Worm (Caenorhabditis elegans) whole organism, young adult: Measurements from ENCODE around the gene pap-1.
A peak's percentile ranks its signal among the peaks of the same experiment; 100 is the strongest.

ENCODE experiments used
- B0019.2 ChIP-seq: fragments of 200-800 bp; sonication (Bioruptor generic); conservative IDR thresholded peaks from 2 replicates; pipeline ENCODE4 v1.3.6; 2022; ENCODE audit warnings: missing genetic modification reagents, missing genetic modification characterization, missing compliant biosample characterization
- B0336.3 ChIP-seq: fragments of 200-800 bp; sonication (Bioruptor generic); IDR thresholded peaks from 2 replicates; pipeline ENCODE4 v1.3.6; 2022; ENCODE audit warnings: missing genetic modification characterization, missing compliant biosample characterization
- C06A6.2 ChIP-seq: fragments of 200-800 bp; sonication (Bioruptor generic); conservative IDR thresholded peaks from 2 replicates; pipeline ENCODE4 v1.3.6; 2022; ENCODE audit warnings: missing genetic modification characterization, missing compliant biosample characterization
- C17E4.6 ChIP-seq: fragments of 200-800 bp; sonication (Bioruptor generic); IDR thresholded peaks from 2 replicates; pipeline ENCODE4 v1.3.6; 2022; ENCODE audit warnings: missing genetic modification reagents, missing genetic modification characterization, missing compliant biosample characterization
- D2030.7 ChIP-seq: fragments of 200-800 bp; sonication (Bioruptor generic); IDR thresholded peaks from 2 replicates; pipeline ENCODE4 v1.3.6; 2022; ENCODE audit warnings: missing genetic modification reagents, missing genetic modification characterization, missing compliant biosample characterization
- F22D6.2 ChIP-seq: sonication (generic microtip); optimal IDR thresholded peaks from 2 replicates; lab custom pipeline; 2016; ENCODE audit warnings: mild to moderate bottlenecking, missing genetic modification characterization, missing compliant biosample characterization
- F52B5.7 ChIP-seq: sonication (generic microtip); optimal IDR thresholded peaks from 2 replicates; lab custom pipeline; 2016; ENCODE audit warnings: mild to moderate bottlenecking, missing genetic modification characterization, missing compliant biosample characterization
- F55B11.4 ChIP-seq: sonication (generic microtip); optimal IDR thresholded peaks from 2 replicates; lab custom pipeline; 2016; ENCODE audit warnings: missing compliant biosample characterization, missing genetic modification characterization, borderline replicate concordance; ENCODE audit not compliant: insufficient read depth
- F57A8.1 ChIP-seq: fragments of 200-800 bp; sonication (Bioruptor generic); optimal IDR thresholded peaks from 2 replicates; lab custom pipeline; 2018; ENCODE audit warnings: mild to moderate bottlenecking, missing genetic modification characterization, moderate library complexity, missing compliant biosample characterization
- F57C9.4 ChIP-seq: sonication (generic microtip); optimal IDR thresholded peaks from 2 replicates; lab custom pipeline; 2017; ENCODE audit warnings: mild to moderate bottlenecking, missing genetic modification characterization, missing compliant biosample characterization
- K12H6.12 ChIP-seq: fragments of 200-800 bp; sonication (Bioruptor generic); optimal IDR thresholded peaks from 2 replicates; lab custom pipeline; 2018; ENCODE audit warnings: mild to moderate bottlenecking, missing genetic modification characterization, missing compliant biosample characterization
- T07F8.4 ChIP-seq: sonication (generic microtip); optimal IDR thresholded peaks from 2 replicates; lab custom pipeline; 2016; ENCODE audit warnings: mild to moderate bottlenecking, missing genetic modification characterization, moderate library complexity, missing compliant biosample characterization
- T26A5.8 ChIP-seq: sonication (generic microtip); optimal IDR thresholded peaks from 2 replicates; lab custom pipeline; 2016; ENCODE audit warnings: missing genetic modification characterization, missing compliant biosample characterization
- Y53F4B.3 ChIP-seq: fragments of 200-800 bp; sonication (Bioruptor generic); IDR thresholded peaks from 2 replicates; pipeline ENCODE4 v1.3.6; 2022; ENCODE audit warnings: missing genetic modification reagents, missing genetic modification characterization, missing compliant biosample characterization
- Y67H2A.10 ChIP-seq: fragments of 200-800 bp; sonication (Bioruptor generic); conservative IDR thresholded peaks from 2 replicates; pipeline ENCODE4 v1.3.6; 2022; ENCODE audit warnings: missing genetic modification reagents, missing genetic modification characterization, missing compliant biosample characterization
- Y79H2A.3 ChIP-seq: fragments of 200-800 bp; sonication (Bioruptor generic); conservative IDR thresholded peaks from 2 replicates; pipeline ENCODE4 v1.3.6; 2022; ENCODE audit warnings: missing genetic modification reagents, missing genetic modification characterization, missing compliant biosample characterization
- ZK185.1 ChIP-seq: sonication (generic microtip); optimal IDR thresholded peaks from 2 replicates; lab custom pipeline; 2016; ENCODE audit warnings: mild to moderate bottlenecking, missing genetic modification characterization, missing compliant biosample characterization; ENCODE audit not compliant: poor library complexity, severe bottlenecking
- akir-1 ChIP-seq: fragments of 200-800 bp; sonication (Bioruptor generic); optimal IDR thresholded peaks from 2 replicates; lab custom pipeline; 2018; ENCODE audit warnings: mild to moderate bottlenecking, missing genetic modification characterization, moderate library complexity, missing compliant biosample characterization
- ama-1 ChIP-seq, 3 experiments: fragments of 150-350 bp in 1 of 3; sonication (generic microtip) in 2 of 3; optimal IDR thresholded peaks; 2 replicates each; lab custom pipeline; 2014 to 2018; ENCODE audit warnings: missing biosample characterization in 2 of 3, missing genetic modification characterization in 2 of 3, missing genetic modification reagents in 2 of 3
- attf-6 ChIP-seq: fragments of 200-800 bp; sonication (Bioruptor generic); IDR thresholded peaks from 2 replicates; pipeline ENCODE4 v1.3.6; 2022; ENCODE audit warnings: missing genetic modification reagents, missing genetic modification characterization, missing compliant biosample characterization
- bed-1 ChIP-seq: fragments of 200-800 bp; sonication (Bioruptor generic); IDR thresholded peaks from 2 replicates; pipeline ENCODE4 v1.3.6; 2022; ENCODE audit warnings: missing genetic modification reagents, missing genetic modification characterization, missing compliant biosample characterization
- bed-2 ChIP-seq: fragments of 200-800 bp; sonication (Bioruptor generic); IDR thresholded peaks from 2 replicates; pipeline ENCODE4 v1.3.6; 2022; ENCODE audit warnings: missing genetic modification reagents, missing genetic modification characterization, missing compliant biosample characterization
- cebp-2 ChIP-seq: fragments of 200-800 bp; sonication (Bioruptor generic); IDR thresholded peaks from 2 replicates; pipeline ENCODE4 v1.3.6; 2022; ENCODE audit warnings: missing genetic modification characterization, missing compliant biosample characterization
- ceh-58 ChIP-seq: fragments of 200-800 bp; sonication (Bioruptor generic); IDR thresholded peaks from 2 replicates; pipeline ENCODE4 v1.3.6; 2022; ENCODE audit warnings: missing genetic modification characterization, missing compliant biosample characterization
- ceh-79 ChIP-seq: sonication (generic microtip); optimal IDR thresholded peaks from 2 replicates; lab custom pipeline; 2017; ENCODE audit warnings: mild to moderate bottlenecking, missing genetic modification characterization, missing compliant biosample characterization
- ceh-91 ChIP-seq: fragments of 200-800 bp; sonication (Bioruptor generic); IDR thresholded peaks from 2 replicates; pipeline ENCODE4 v1.3.6; 2022; ENCODE audit warnings: missing genetic modification reagents, missing genetic modification characterization, missing compliant biosample characterization
- chd-7 ChIP-seq: sonication (generic microtip); optimal IDR thresholded peaks from 2 replicates; lab custom pipeline; 2016; ENCODE audit warnings: mild to moderate bottlenecking, missing genetic modification characterization, moderate library complexity, missing compliant biosample characterization
- die-1 ChIP-seq: sonication (generic microtip); optimal IDR thresholded peaks from 2 replicates; lab custom pipeline; 2016; ENCODE audit warnings: missing genotype, mild to moderate bottlenecking, missing genetic modification characterization, missing compliant biosample characterization
- dox-1 ChIP-seq: fragments of 200-800 bp; sonication (Bioruptor generic); IDR thresholded peaks from 2 replicates; pipeline ENCODE4 v1.3.6; 2022; ENCODE audit warnings: missing genetic modification reagents, missing genetic modification characterization, missing compliant biosample characterization
- dpl-1 ChIP-seq: fragments of 150-350 bp; optimal IDR thresholded peaks from 2 replicates; lab custom pipeline; 2014; ENCODE audit warnings: missing biosample characterization, missing genetic modification reagents, missing genetic modification characterization
- egrh-3 ChIP-seq: fragments of 200-800 bp; sonication (Bioruptor generic); IDR thresholded peaks from 2 replicates; pipeline ENCODE4 v1.3.6; 2022; ENCODE audit warnings: missing genetic modification reagents, missing genetic modification characterization, missing compliant biosample characterization
- gei-17 ChIP-seq: fragments of 200-800 bp; sonication (Bioruptor generic); optimal IDR thresholded peaks from 2 replicates; lab custom pipeline; 2018; ENCODE audit warnings: mild to moderate bottlenecking, missing genetic modification characterization, missing compliant biosample characterization
- him-1 ChIP-seq: sonication (generic microtip); optimal IDR thresholded peaks from 2 replicates; lab custom pipeline; 2016; ENCODE audit warnings: missing genotype, missing genetic modification reagents, missing genetic modification characterization, missing compliant biosample characterization
- hlh-12 ChIP-seq: sonication (generic microtip); optimal IDR thresholded peaks from 2 replicates; lab custom pipeline; 2016; ENCODE audit warnings: missing genetic modification characterization, missing compliant biosample characterization
- hrde-1 ChIP-seq: sonication (generic microtip); optimal IDR thresholded peaks from 2 replicates; lab custom pipeline; 2016; ENCODE audit warnings: missing genetic modification characterization, mild to moderate bottlenecking, missing compliant biosample characterization, moderate library complexity, missing genotype, missing genetic modification reagents, borderline replicate concordance
- lin-54 ChIP-seq: fragments of 200-800 bp; sonication (Bioruptor generic); optimal IDR thresholded peaks from 2 replicates; lab custom pipeline; 2018; ENCODE audit warnings: mild to moderate bottlenecking, missing genetic modification characterization, missing compliant biosample characterization
- lir-1 ChIP-seq: fragments of 200-800 bp; sonication (Bioruptor generic); conservative IDR thresholded peaks from 2 replicates; pipeline ENCODE4 v1.3.6; 2022; ENCODE audit warnings: missing genetic modification reagents, missing genetic modification characterization, missing compliant biosample characterization
- lsl-1 ChIP-seq: fragments of 200-800 bp; sonication (Bioruptor generic); optimal IDR thresholded peaks from 2 replicates; lab custom pipeline; 2018; ENCODE audit warnings: mild to moderate bottlenecking, missing genetic modification characterization, moderate library complexity, missing compliant biosample characterization
- madf-6 ChIP-seq: fragments of 200-800 bp; sonication (Bioruptor generic); IDR thresholded peaks from 2 replicates; pipeline ENCODE4 v1.3.6; 2022; ENCODE audit warnings: missing genetic modification reagents, missing genetic modification characterization, missing compliant biosample characterization
- madf-8 ChIP-seq: fragments of 200-800 bp; sonication (Bioruptor generic); conservative IDR thresholded peaks from 2 replicates; pipeline ENCODE4 v1.3.6; 2022; ENCODE audit warnings: missing genetic modification reagents, missing genetic modification characterization, missing compliant biosample characterization
- mel-28 ChIP-seq: sonication (generic microtip); optimal IDR thresholded peaks from 2 replicates; lab custom pipeline; 2016; ENCODE audit warnings: borderline replicate concordance, mild to moderate bottlenecking, missing genetic modification characterization, missing compliant biosample characterization
- mes-4 ChIP-seq: sonication (generic microtip); optimal IDR thresholded peaks from 2 replicates; lab custom pipeline; 2016; ENCODE audit warnings: missing genotype, missing genetic modification characterization, missing compliant biosample characterization
- nfya-1 ChIP-seq: sonication (generic microtip); optimal IDR thresholded peaks from 2 replicates; lab custom pipeline; 2017; ENCODE audit warnings: antibody characterized with exemption, missing compliant biosample characterization, missing genetic modification characterization, borderline replicate concordance; ENCODE audit not compliant: insufficient read depth
- nfyb-1 ChIP-seq: fragments of 200-800 bp; sonication (Bioruptor generic); IDR thresholded peaks from 2 replicates; pipeline ENCODE4 v1.3.6; 2022; ENCODE audit warnings: missing genetic modification reagents, missing genetic modification characterization, missing compliant biosample characterization
- pha-4 ChIP-seq: fragments of 150-350 bp; sonication (generic microtip); optimal IDR thresholded peaks from 2 replicates; lab custom pipeline; 2014; ENCODE audit warnings: missing biosample characterization, missing genetic modification reagents, missing genetic modification characterization
- tbp1 ChIP-seq: fragments of 200-800 bp; sonication (Bioruptor generic); optimal IDR thresholded peaks from 2 replicates; lab custom pipeline; 2018; ENCODE audit warnings: mild to moderate bottlenecking, missing genetic modification characterization, missing compliant biosample characterization
- xnd-1 ChIP-seq: sonication (generic microtip); optimal IDR thresholded peaks from 2 replicates; lab custom pipeline; 2016; ENCODE audit warnings: missing genotype, missing genetic modification reagents, missing genetic modification characterization, missing compliant biosample characterization
- ztf-25 ChIP-seq: fragments of 200-800 bp; sonication (Bioruptor generic); IDR thresholded peaks from 2 replicates; pipeline ENCODE4 v1.3.6; 2022; ENCODE audit warnings: missing genetic modification reagents, missing genetic modification characterization, missing compliant biosample characterization
- ztf-6 ChIP-seq: fragments of 200-800 bp; sonication (Bioruptor generic); IDR thresholded peaks from 2 replicates; pipeline ENCODE4 v1.3.6; 2022; ENCODE audit warnings: missing genetic modification reagents, missing genetic modification characterization, missing compliant biosample characterization

Gene pap-1

DNA sequence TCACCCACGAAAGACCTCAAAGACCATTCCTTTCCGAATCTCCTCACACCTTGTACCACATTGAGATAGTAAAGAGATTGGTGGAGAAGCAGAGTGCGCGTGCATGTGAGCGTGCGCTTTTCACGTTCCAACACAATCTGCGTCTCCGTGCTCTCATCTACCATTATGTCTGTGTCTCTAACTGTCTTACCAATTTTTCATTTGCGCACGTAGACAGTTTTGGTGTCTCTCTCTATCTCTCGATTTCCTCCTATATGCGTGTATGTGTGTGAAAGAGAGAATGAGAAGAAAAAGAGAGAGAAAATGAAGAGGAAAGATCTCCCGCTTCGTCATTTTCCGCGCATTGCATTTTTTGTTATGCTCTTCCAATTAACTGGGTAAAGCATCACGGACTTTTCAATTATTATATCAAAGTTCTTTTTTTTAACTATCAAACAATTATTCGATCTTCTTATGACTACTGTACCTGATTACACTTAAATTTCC, 24.9 kb downstream of the pap-1 start (continued):
- no peak for TF ChIP-seq mel-28 (tag; lab: Kevin White, UChicago)
- no peak for TF ChIP-seq bed-1
- no peak for TF ChIP-seq madf-8
- no peak for TF ChIP-seq T07F8.4 (tag; lab: Kevin White, UChicago)
- peak; percentile 78; the same call in 1 of the 2 replicates for TF ChIP-seq dox-1 (GFP tag; lab: Robert Waterston, UW)
- TF ChIP-seq nfyb-1 (GFP tag; lab: Robert Waterston, UW) = peak; percentile 78
- no peak for TF ChIP-seq F57A8.1 (GFP tag; lab: Kevin White, UChicago)
- TF ChIP-seq cebp-2 (GFP tag; lab: Robert Waterston, UW) = no peak
- TF ChIP-seq attf-6 (GFP tag; lab: Robert Waterston, UW) = no peak
- TF ChIP-seq dpl-1 = no peak
- 0 out of 2 replicates have a peak, but pooled peaks have one; percentile 39 for TF ChIP-seq Y67H2A.10
- TF ChIP-seq D2030.7 (GFP tag; lab: Robert Waterston, UW) = no peak
- TF ChIP-seq F22D6.2 = no peak
- TF ChIP-seq Y79H2A.3 (GFP tag; lab: Robert Waterston, UW) = no peak
- no peak for TF ChIP-seq C17E4.6
- TF ChIP-seq ceh-58 (GFP tag; lab: Robert Waterston, UW) = no peak
- no peak for TF ChIP-seq lsl-1
- TF ChIP-seq B0019.2 (GFP tag; lab: Robert Waterston, UW) = no peak
- peak; percentile 8 for TF ChIP-seq akir-1 (GFP tag; lab: Kevin White, UChicago)
- no peak for TF ChIP-seq egrh-3
- TF ChIP-seq gei-17 (GFP tag; lab: Kevin White, UChicago) = peak; percentile 7
- 0 out of 2 replicates have a peak, but pooled peaks have one; percentile 37 for TF ChIP-seq madf-6 (GFP tag; lab: Robert Waterston, UW)
- TF ChIP-seq xnd-1 (tag; lab: Kevin White, UChicago) = no peak
- no peak for TF ChIP-seq hlh-12 (tag; lab: Kevin White, UChicago)
- no peak for TF ChIP-seq mes-4 (tag; lab: Kevin White, UChicago)
- TF ChIP-seq chd-7 (tag; lab: Kevin White, UChicago) = peak; percentile 81
- peak; percentile 17 for TF ChIP-seq F52B5.7 (tag; lab: Kevin White, UChicago)
- TF ChIP-seq nfya-1 (tag; lab: Kevin White, UChicago) = no peak
- TF ChIP-seq C06A6.2 (GFP tag; lab: Robert Waterston, UW) = peak; percentile 79
- TF ChIP-seq ZK185.1 (tag; lab: Kevin White, UChicago) = peak; percentile 83
- peak; percentile 57 for TF ChIP-seq lin-54 (GFP tag; lab: Kevin White, UChicago)
- TF ChIP-seq ztf-25 (GFP tag; lab: Robert Waterston, UW) = no peak
- no peak for TF ChIP-seq T26A5.8 (tag; lab: Kevin White, UChicago)
- no peak for TF ChIP-seq ceh-79
- TF ChIP-seq ama-1 (optimal IDR thresholded peaks at IDR 0.05; lab: Kevin White, UChicago) = no peak
- no peak for TF ChIP-seq ama-1 (GFP tag; optimal IDR thresholded peaks at IDR 0.05; lab: Kevin White, UChicago)
- peak; percentile 35 for TF ChIP-seq pha-4 (tag; lab: Kevin White, UChicago)
- peak; percentile 32; the same call in 1 of the 2 replicates for TF ChIP-seq lir-1
- peak; percentile 60 for TF ChIP-seq die-1 (tag; lab: Kevin White, UChicago)
- peak; percentile 59 for TF ChIP-seq tbp1 (GFP tag; lab: Kevin White, UChicago)
- no peak for TF ChIP-seq F57C9.4 (tag; lab: Kevin White, UChicago)
- peak; percentile 90 for TF ChIP-seq K12H6.12
- TF ChIP-seq ztf-6 (GFP tag; lab: Robert Waterston, UW) = no peak
- peak; percentile 81 for TF ChIP-seq B0336.3 (GFP tag; lab: Robert Waterston, UW)
- TF ChIP-seq bed-2 (GFP tag; lab: Robert Waterston, UW) = no peak
- no peak for TF ChIP-seq ceh-91 (GFP tag; lab: Robert Waterston, UW)
- no peak for TF ChIP-seq hrde-1 (tag; lab: Kevin White, UChicago)
- no peak for TF ChIP-seq Y53F4B.3 (GFP tag; lab: Robert Waterston, UW)
- no peak for TF ChIP-seq him-1 (tag; lab: Kevin White, UChicago)
- TF ChIP-seq F55B11.4 (tag; lab: Kevin White, UChicago) = no peak
